Worm (Caenorhabditis elegans) whole organism, L3 larva: Measurements from ENCODE around the gene F36H1.11.

Source experiments
- egl-5 ChIP-seq: fragments of 150-350 bp; optimal IDR thresholded peaks from 2 replicates; lab custom pipeline; 2017; ENCODE audit warnings: missing biosample characterization, missing genetic modification reagents, missing genetic modification characterization, inconsistent platforms
- elt-3 ChIP-seq, 3 experiments: fragments of 150-350 bp in 1 of 3; sonication (generic microtip) in 2 of 3; optimal IDR thresholded peaks; 2 replicates in 2 of 3; 4 replicates in 1 of 3; lab custom pipeline; 2014 to 2017; ENCODE audit warnings: missing biosample characterization in 3 of 3, missing genetic modification characterization in 3 of 3
- mdl-1 ChIP-seq: fragments of 150-350 bp; optimal IDR thresholded peaks from 2 replicates; lab custom pipeline; 2014; ENCODE audit warnings: missing biosample characterization, missing genetic modification characterization
- nfya-1 ChIP-seq: sonication (generic microtip); optimal IDR thresholded peaks from 2 replicates; lab custom pipeline; 2017; ENCODE audit warnings: missing genetic modification characterization, mild to moderate bottlenecking, missing compliant biosample characterization, antibody characterized with exemption, moderate library complexity; ENCODE audit not compliant: insufficient read depth
- nhr-11 ChIP-seq: fragments of 150-350 bp; optimal IDR thresholded peaks from 2 replicates; lab custom pipeline; 2014; ENCODE audit warnings: missing biosample characterization, missing genetic modification characterization
- nhr-12 ChIP-seq: fragments of 150-350 bp; optimal IDR thresholded peaks from 2 replicates; lab custom pipeline; 2014; ENCODE audit warnings: missing biosample characterization, missing genetic modification characterization
- nhr-77 ChIP-seq: fragments of 150-350 bp; optimal IDR thresholded peaks from 2 replicates; lab custom pipeline; 2014; ENCODE audit warnings: missing biosample characterization, missing genetic modification characterization
- pha-4 ChIP-seq: fragments of 150-350 bp; optimal IDR thresholded peaks from 2 replicates; lab custom pipeline; 2014; ENCODE audit warnings: missing biosample characterization, missing genetic modification reagents, missing genetic modification characterization
- snpc-4 ChIP-seq: fragments of 150-350 bp; optimal IDR thresholded peaks from 2 replicates; lab custom pipeline; 2014; ENCODE audit warnings: missing biosample characterization, missing genetic modification characterization
- zag-1 ChIP-seq: fragments of 150-350 bp; optimal IDR thresholded peaks from 2 replicates; lab custom pipeline; 2014; ENCODE audit warnings: missing biosample characterization, missing genetic modification characterization

- TF ChIP-seq zag-1 (no peak), nhr-12 (tag; lab: Kevin White, UChicago) (no peak), mdl-1 (tag; lab: Kevin White, UChicago) (no peak), snpc-4 (tag; lab: Kevin White, UChicago) (no peak), nhr-77 (tag; lab: Kevin White, UChicago) (no peak), nhr-11 (tag; lab: Kevin White, UChicago) (no peak), egl-5 (no peak), nfya-1 (no peak), elt-3 (tag; optimal IDR thresholded peaks at IDR 0.05; lab: Kevin White, UChicago) (no peak), pha-4 (tag; lab: Kevin White, UChicago) (no peak)
These were observed 39.0 kb upstream of the F36H1.11 start for ce11 chrIV:11009928-11010327.
